Fruit fly (Drosophila melanogaster): ENCODE measurements around the gene Ncoa6.
A peak's percentile ranks its signal among the peaks of the same experiment; 100 is the strongest.

Ncoa6 gene

dm6 chr2L:5289921-5290320 is 36.6 kb downstream of the Ncoa6 start:
- TF ChIP-seq lbe (GFP tag; optimal IDR thresholded peaks at IDR 0.05): peak; percentile 25
- TF ChIP-seq gem (tag; optimal IDR thresholded peaks at IDR 0.05): peak; percentile 5
- peak; percentile 65 for TF ChIP-seq nom (GFP tag; optimal IDR thresholded peaks at IDR 0.05)
- no peak for TF ChIP-seq CG6272 (GFP tag; IDR thresholded peaks at IDR 0.05)
- TF ChIP-seq Blimp-1 (GFP tag; optimal IDR thresholded peaks at IDR 0.05): peak; percentile 25

- TF ChIP-seq CG5180 (GFP tag; optimal IDR thresholded peaks at IDR 0.05) (peak; percentile 98), CG16813 (GFP tag; IDR thresholded peaks at IDR 0.05; ENCODE audit: partially characterized antibody) (no peak), CG6175 (GFP tag; IDR thresholded peaks at IDR 0.05) (no peak), chif (GFP tag; optimal IDR thresholded peaks at IDR 0.05) (no peak), kni (GFP tag; optimal IDR thresholded peaks at IDR 0.05) (peak; percentile 43), ci (GFP tag; IDR thresholded peaks at IDR 0.05) (0 out of 3 replicates have a peak, but pooled peaks have one; percentile 25), fd64A (GFP tag; optimal IDR thresholded peaks at IDR 0.05) (no peak), CG4360 (GFP tag; IDR thresholded peaks at IDR 0.05) (peak; percentile 79), Blimp-1 (GFP tag; optimal IDR thresholded peaks at IDR 0.05) (peak; percentile 70), CG15601 (tag; optimal IDR thresholded peaks at IDR 0.05) (peak; percentile 26), CG11085 (GFP tag; IDR thresholded peaks at IDR 0.05) (no peak)
These were observed 37.8 kb downstream of the Ncoa6 start, which contains the start of gene vri for dm6 chr2L:5288721-5289120. TSS of gene vri (plus strand) at chr2L:5288944.

dm6 chr2L:5288262-5288621 is 38.2 kb downstream of the Ncoa6 start:
- TF ChIP-seq seq (GFP tag; IDR thresholded peaks at IDR 0.05): no peak
- TF ChIP-seq nom (GFP tag; optimal IDR thresholded peaks at IDR 0.05): peak; percentile 35
- TF ChIP-seq nerfin-2 (GFP tag; IDR thresholded peaks at IDR 0.05; ENCODE audit: partially characterized antibody): 0 out of 2 replicates have a peak, but pooled peaks have one; percentile 42
- TF ChIP-seq crp (GFP tag; optimal IDR thresholded peaks at IDR 0.05): no peak
- peak; percentile 32 for TF ChIP-seq lbe (GFP tag; optimal IDR thresholded peaks at IDR 0.05)
- 0 out of 3 replicates have a peak, but pooled peaks have one; percentile 6 for TF ChIP-seq Mrtf (GFP tag; IDR thresholded peaks at IDR 0.05)

- peak; percentile 60; the same call in 1 of the 2 replicates for TF ChIP-seq Drgx (GFP tag; IDR thresholded peaks at IDR 0.05)
- TF ChIP-seq bsh (GFP tag; optimal IDR thresholded peaks at IDR 0.05): peak in 1 of 2 experiments; percentile 88
- no peak for TF ChIP-seq E2f1 (GFP tag; IDR thresholded peaks at IDR 0.05)
- peak; percentile 44 for TF ChIP-seq corto (GFP tag; optimal IDR thresholded peaks at IDR 0.05)
- TF ChIP-seq Med (GFP tag): peak; percentile 49
- peak; percentile 6 for TF ChIP-seq CG5180 (GFP tag; optimal IDR thresholded peaks at IDR 0.05)
- no peak for TF ChIP-seq fd96Cb (tag; optimal IDR thresholded peaks at IDR 0.05)
- peak; percentile 94 for TF ChIP-seq nom (GFP tag; optimal IDR thresholded peaks at IDR 0.05)
- TF ChIP-seq lbe (GFP tag; optimal IDR thresholded peaks at IDR 0.05): peak; percentile 74
These were observed 38.8 kb downstream of the Ncoa6 start for dm6 chr2L:5287599-5288261.

dm6 chr2L:5286572-5286971 is 39.9 kb downstream of the Ncoa6 start:
- no peak for TF ChIP-seq CG4404 (GFP tag; IDR thresholded peaks at IDR 0.05)
- 0 out of 3 replicates have a peak, but pooled peaks have one; percentile 35 for TF ChIP-seq CG7963 (GFP tag; IDR thresholded peaks at IDR 0.05; ENCODE audit: partially characterized antibody)
- TF ChIP-seq Med (GFP tag): peak; percentile 68

- TF ChIP-seq exex (tag; optimal IDR thresholded peaks at IDR 0.05): peak; percentile 48
- peak; percentile 95 for TF ChIP-seq sug (tag; optimal IDR thresholded peaks at IDR 0.05)
- no peak for TF ChIP-seq CG6791 (GFP tag; IDR thresholded peaks at IDR 0.05; ENCODE audit: partially characterized antibody)
- no peak for TF ChIP-seq fd3F (GFP tag; optimal IDR thresholded peaks at IDR 0.05)
- peak; percentile 0 for TF ChIP-seq CG34376 (GFP tag; optimal IDR thresholded peaks at IDR 0.05)
- peak in 1 of 2 experiments; percentile 29 for TF ChIP-seq Pdp1 (GFP tag; optimal IDR thresholded peaks at IDR 0.05)
- no peak for TF ChIP-seq Hr51 (GFP tag; optimal IDR thresholded peaks at IDR 0.05)
These were observed 40.6 kb downstream of the Ncoa6 start for dm6 chr2L:5285860-5286259.

All from whole organism, embryonic.